Fruit fly (Drosophila melanogaster): ENCODE data around the gene CG43083.
A peak's percentile ranks its signal among the peaks of the same experiment; 100 is the strongest.

Gene CG43083

dm6 chr3L:15619626-15620247 is 28.6 kb upstream of the CG43083 start, which contains the start of gene Phs (continued):
- TF ChIP-seq Hsf (GFP tag; optimal IDR thresholded peaks at IDR 0.05) (peak; percentile 83), CrebB (tag; optimal IDR thresholded peaks at IDR 0.05) (peak; percentile 77), CG4854 (GFP tag; optimal IDR thresholded peaks at IDR 0.05) (peak; percentile 77), Dad (GFP tag; optimal IDR thresholded peaks at IDR 0.05) (peak; percentile 90), grn (GFP tag; optimal IDR thresholded peaks at IDR 0.05) (no peak), D19B (GFP tag; optimal IDR thresholded peaks at IDR 0.05) (peak; percentile 56), CG10431 (GFP tag; optimal IDR thresholded peaks at IDR 0.05) (no peak), fru (optimal IDR thresholded peaks at IDR 0.05) (no peak), sna (GFP tag; IDR thresholded peaks at IDR 0.05; ENCODE audit: partially characterized antibody) (peak; percentile 14; the same call in 1 of the 2 replicates), Awh (GFP tag; IDR thresholded peaks at IDR 0.05) (peak; percentile 62; the same call in 1 of the 2 replicates), dmrt99B (tag; optimal IDR thresholded peaks at IDR 0.05) (peak; percentile 18), Bgb (GFP tag; IDR thresholded peaks at IDR 0.05; ENCODE audit: partially characterized antibody) (peak; percentile 65), Ets97D (GFP tag; optimal IDR thresholded peaks at IDR 0.05) (peak; percentile 89), sc (optimal IDR thresholded peaks at IDR 0.05) (no peak), sc (GFP tag; optimal IDR thresholded peaks at IDR 0.05) (peak; percentile 36), CG5245 (GFP tag; optimal IDR thresholded peaks at IDR 0.05) (peak; percentile 77), CG2199 (GFP tag; IDR thresholded peaks at IDR 0.05) (peak; percentile 71; the same call in 1 of the 3 replicates), hth (optimal IDR thresholded peaks at IDR 0.05) (no peak), crc (GFP tag; optimal IDR thresholded peaks at IDR 0.05) (peak; percentile 77), CG7372 (GFP tag; IDR thresholded peaks at IDR 0.05) (peak; percentile 82), gem (tag; optimal IDR thresholded peaks at IDR 0.05) (peak; percentile 29), Ptx1 (GFP tag; IDR thresholded peaks at IDR 0.05) (peak; percentile 70), ara (GFP tag; IDR thresholded peaks at IDR 0.05) (peak; percentile 74), CG17385 (GFP tag; optimal IDR thresholded peaks at IDR 0.05) (peak; percentile 55), nerfin-1 (tag; optimal IDR thresholded peaks at IDR 0.05) (peak; percentile 49), Trl (optimal IDR thresholded peaks at IDR 0.05) (peak; percentile 90 to 92), Trl (GFP tag; optimal IDR thresholded peaks at IDR 0.05) (peak; percentile 92), Asciz (GFP tag; optimal IDR thresholded peaks at IDR 0.05) (peak; percentile 47), Lhr (GFP tag; optimal IDR thresholded peaks at IDR 0.05) (peak; percentile 64), CG11504 (tag; optimal IDR thresholded peaks at IDR 0.05) (peak; percentile 60), kay (GFP tag; optimal IDR thresholded peaks at IDR 0.05) (peak; percentile 61), CG3847 (GFP tag; IDR thresholded peaks at IDR 0.05) (peak; percentile 94), sima (GFP tag; optimal IDR thresholded peaks at IDR 0.05) (peak; percentile 21), CG1233 (GFP tag; optimal IDR thresholded peaks at IDR 0.05) (peak; percentile 64), p53 (GFP tag; optimal IDR thresholded peaks at IDR 0.05) (peak; percentile 71), lilli (GFP tag; optimal IDR thresholded peaks at IDR 0.05) (peak; percentile 85), CG31224 (GFP tag; IDR thresholded peaks at IDR 0.05) (no peak), cato (GFP tag; optimal IDR thresholded peaks at IDR 0.05; ENCODE audit: borderline replicate concordance) (peak; percentile 59), NC2β (GFP tag; optimal IDR thresholded peaks at IDR 0.05) (peak; percentile 86), CG9817 (tag; optimal IDR thresholded peaks at IDR 0.05) (peak; percentile 75), CG32772 (GFP tag; IDR thresholded peaks at IDR 0.05) (peak; percentile 64; the same call in 1 of the 2 replicates), CG34422 (GFP tag; IDR thresholded peaks at IDR 0.05) (peak; percentile 74; the same call in 1 of the 3 replicates), jigr1 (GFP tag; IDR thresholded peaks at IDR 0.05) (no peak), CG10267 (tag; optimal IDR thresholded peaks at IDR 0.05) (peak; percentile 100), rib (GFP tag; IDR thresholded peaks at IDR 0.05) (peak; percentile 97), D (optimal IDR thresholded peaks at IDR 0.05) (peak; percentile 28), D (GFP tag; optimal IDR thresholded peaks at IDR 0.05) (peak; percentile 67), CG12744 (GFP tag; optimal IDR thresholded peaks at IDR 0.05) (peak; percentile 87), HLHmδ (GFP tag; optimal IDR thresholded peaks at IDR 0.05) (peak; percentile 32), CG12219 (GFP tag; optimal IDR thresholded peaks at IDR 0.05) (no peak), CG13296 (GFP tag; optimal IDR thresholded peaks at IDR 0.05) (peak; percentile 53), bab2 (GFP tag; optimal IDR thresholded peaks at IDR 0.05) (peak; percentile 83)
